Worm (Caenorhabditis elegans) whole organism, mixed stage, embryonic: ENCODE results near the gene rol-1.

Experiments
- M03D4.4 ChIP-seq: sonication (generic microtip); optimal IDR thresholded peaks from 2 replicates; lab custom pipeline; 2017; ENCODE audit warnings: mild to moderate bottlenecking, missing genetic modification characterization, missing compliant biosample characterization
- bed-3 ChIP-seq: fragments of 200-800 bp; sonication (Bioruptor generic); optimal IDR thresholded peaks from 3 replicates; lab custom pipeline; 2018; ENCODE audit warnings: mild to moderate bottlenecking, missing genetic modification characterization, moderate library complexity, missing compliant biosample characterization
- blmp-1 ChIP-seq: fragments of 150-350 bp; optimal IDR thresholded peaks from 2 replicates; lab custom pipeline; 2014; ENCODE audit warnings: missing biosample characterization, missing genetic modification characterization
- ceh-39 ChIP-seq: fragments of 150-350 bp; optimal IDR thresholded peaks from 2 replicates; lab custom pipeline; 2014; ENCODE audit warnings: missing biosample characterization, missing genetic modification characterization
- ceh-43 ChIP-seq: fragments of 200-800 bp; sonication (Bioruptor generic); optimal IDR thresholded peaks from 2 replicates; lab custom pipeline; 2018; ENCODE audit warnings: mild to moderate bottlenecking, missing genetic modification characterization, moderate library complexity, missing compliant biosample characterization
- ceh-83 ChIP-seq: fragments of 200-800 bp; sonication (Bioruptor generic); optimal IDR thresholded peaks from 2 replicates; lab custom pipeline; 2018; ENCODE audit warnings: mild to moderate bottlenecking, missing genetic modification characterization, missing compliant biosample characterization
- ces-1 ChIP-seq: fragments of 150-350 bp; optimal IDR thresholded peaks from 2 replicates; lab custom pipeline; 2014; ENCODE audit warnings: missing biosample characterization, missing genetic modification reagents, missing genetic modification characterization
- cnd-1 ChIP-seq: fragments of 200-800 bp; sonication (Bioruptor generic); optimal IDR thresholded peaks from 2 replicates; lab custom pipeline; 2018; ENCODE audit warnings: mild to moderate bottlenecking, missing genetic modification characterization, missing compliant biosample characterization
- drap-1 ChIP-seq: fragments of 200-800 bp; sonication (Bioruptor generic); optimal IDR thresholded peaks from 3 replicates; lab custom pipeline; 2018; ENCODE audit warnings: mild to moderate bottlenecking, missing genetic modification characterization, missing compliant biosample characterization
- elt-1 ChIP-seq: sonication (generic microtip); optimal IDR thresholded peaks from 2 replicates; lab custom pipeline; 2017; ENCODE audit warnings: missing genetic modification characterization, mild to moderate bottlenecking, missing compliant biosample characterization, antibody characterized with exemption, moderate library complexity, borderline replicate concordance; ENCODE audit not compliant: insufficient read depth
- elt-3 ChIP-seq: fragments of 150-350 bp; optimal IDR thresholded peaks from 2 replicates; lab custom pipeline; 2014; ENCODE audit warnings: missing biosample characterization, missing genetic modification characterization
- flh-1 ChIP-seq: fragments of 200-800 bp; sonication (Bioruptor generic); optimal IDR thresholded peaks from 2 replicates; lab custom pipeline; 2018; ENCODE audit warnings: mild to moderate bottlenecking, missing genetic modification characterization, moderate library complexity, missing compliant biosample characterization
- ham-2 ChIP-seq: fragments of 200-800 bp; sonication (Bioruptor generic); optimal IDR thresholded peaks from 2 replicates; lab custom pipeline; 2018; ENCODE audit warnings: mild to moderate bottlenecking, missing genetic modification characterization, missing compliant biosample characterization
- hlh-1 ChIP-seq: fragments of 150-350 bp; optimal IDR thresholded peaks from 2 replicates; lab custom pipeline; 2014; ENCODE audit warnings: missing biosample characterization, missing genetic modification reagents, missing genetic modification characterization
- lin-13 ChIP-seq: fragments of 150-350 bp; optimal IDR thresholded peaks from 2 replicates; lab custom pipeline; 2014; ENCODE audit warnings: missing biosample characterization, missing genetic modification characterization
- lin-32 ChIP-seq: fragments of 200-800 bp; sonication (Bioruptor generic); optimal IDR thresholded peaks from 2 replicates; lab custom pipeline; 2018; ENCODE audit warnings: mild to moderate bottlenecking, missing genetic modification characterization, missing compliant biosample characterization
- lsy-2 ChIP-seq: fragments of 150-350 bp; optimal IDR thresholded peaks from 2 replicates; lab custom pipeline; 2014; ENCODE audit warnings: missing biosample characterization, missing genetic modification characterization
- mab-5 ChIP-seq: fragments of 150-350 bp; optimal IDR thresholded peaks from 2 replicates; lab custom pipeline; 2014; ENCODE audit warnings: missing biosample characterization, missing genetic modification characterization
- mep-1 ChIP-seq: fragments of 150-350 bp; optimal IDR thresholded peaks from 2 replicates; lab custom pipeline; 2017; ENCODE audit warnings: missing biosample characterization, missing genetic modification reagents, missing genetic modification characterization, inconsistent platforms
- mls-2 ChIP-seq: sonication (generic microtip); optimal IDR thresholded peaks from 2 replicates; lab custom pipeline; 2016; ENCODE audit warnings: mild to moderate bottlenecking, missing genetic modification characterization, moderate library complexity, missing compliant biosample characterization
- nhr-12 ChIP-seq: fragments of 150-350 bp; optimal IDR thresholded peaks from 2 replicates; lab custom pipeline; 2014; ENCODE audit warnings: missing biosample characterization, missing genetic modification characterization
- nhr-2 ChIP-seq: fragments of 150-350 bp; optimal IDR thresholded peaks from 2 replicates; lab custom pipeline; 2014; ENCODE audit warnings: missing biosample characterization, missing genetic modification characterization
- nhr-237 ChIP-seq: fragments of 150-350 bp; optimal IDR thresholded peaks from 2 replicates; lab custom pipeline; 2014; ENCODE audit warnings: missing biosample characterization, missing genetic modification characterization
- nhr-28 ChIP-seq: fragments of 150-350 bp; optimal IDR thresholded peaks from 2 replicates; lab custom pipeline; 2014; ENCODE audit warnings: missing biosample characterization, missing genetic modification characterization
- nhr-76 ChIP-seq: sonication (generic microtip); optimal IDR thresholded peaks from 2 replicates; lab custom pipeline; 2017; ENCODE audit warnings: missing biosample characterization, missing genetic modification characterization
- pha-4 ChIP-seq: fragments of 150-350 bp; optimal IDR thresholded peaks from 2 replicates; lab custom pipeline; 2018; ENCODE audit warnings: missing biosample characterization, missing genetic modification reagents, missing genetic modification characterization
- sem-2 ChIP-seq: fragments of 200-800 bp; sonication (Bioruptor generic); optimal IDR thresholded peaks from 2 replicates; lab custom pipeline; 2018; ENCODE audit warnings: mild to moderate bottlenecking, missing genetic modification characterization, missing compliant biosample characterization
- snpc-4 ChIP-seq: fragments of 150-350 bp; optimal IDR thresholded peaks from 2 replicates; lab custom pipeline; 2014; ENCODE audit warnings: missing biosample characterization, missing genetic modification characterization
- sptf-1 ChIP-seq: sonication (generic microtip); optimal IDR thresholded peaks from 2 replicates; lab custom pipeline; 2017; ENCODE audit warnings: mild to moderate bottlenecking, missing genetic modification characterization, moderate library complexity, missing compliant biosample characterization
- tbx-8 ChIP-seq: fragments of 200-800 bp; sonication (Bioruptor generic); optimal IDR thresholded peaks from 2 replicates; lab custom pipeline; 2018; ENCODE audit warnings: mild to moderate bottlenecking, missing genetic modification characterization, moderate library complexity, missing compliant biosample characterization
- unc-39 ChIP-seq: fragments of 150-350 bp; optimal IDR thresholded peaks from 2 replicates; lab custom pipeline; 2014; ENCODE audit warnings: missing biosample characterization, missing genetic modification characterization
- unc-62 ChIP-seq: fragments of 150-350 bp; optimal IDR thresholded peaks from 2 replicates; lab custom pipeline; 2014; ENCODE audit warnings: missing biosample characterization, missing genetic modification reagents, missing genetic modification characterization
- zip-8 ChIP-seq: fragments of 150-350 bp; optimal IDR thresholded peaks from 2 replicates; lab custom pipeline; 2014; ENCODE audit warnings: missing biosample characterization, missing genetic modification characterization

Gene rol-1

DNA sequence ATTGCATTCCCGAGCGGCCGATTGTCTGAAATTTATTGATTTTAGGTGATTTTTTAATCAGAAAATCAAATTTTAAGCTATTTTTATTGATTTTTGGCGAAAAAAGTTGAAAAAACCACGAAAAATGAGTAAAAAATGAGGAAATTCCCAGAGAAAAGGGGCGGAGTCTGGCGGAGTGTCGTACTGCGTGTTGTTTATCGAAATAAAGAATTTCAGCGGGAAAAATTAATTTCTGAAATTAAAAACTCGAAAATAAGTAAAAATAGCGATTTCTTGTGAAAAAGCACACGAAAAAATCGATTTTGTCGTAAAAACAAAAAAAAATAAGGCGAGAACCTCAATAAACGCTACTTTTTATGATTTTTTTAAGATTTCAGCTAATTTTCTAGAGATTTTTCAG is 12.5 kb downstream of the rol-1 start, which contains the start of gene Y57A10A.13:
Gene Y57A10A.13, minus strand, starts transcription at position 46 of the 400 bp plus-strand sequence.
- TF ChIP-seq cnd-1 = no peak
- TF ChIP-seq lsy-2 (tag; lab: Kevin White, UChicago) = no peak
- no peak for TF ChIP-seq unc-39 (tag; lab: Kevin White, UChicago)
- TF ChIP-seq blmp-1 (tag; lab: Kevin White, UChicago) = no peak
- TF ChIP-seq sptf-1 (tag; lab: Kevin White, UChicago) = no peak
- no peak for TF ChIP-seq unc-62
- TF ChIP-seq nhr-28 (tag; lab: Kevin White, UChicago) = no peak
- no peak for TF ChIP-seq sem-2
- no peak for TF ChIP-seq nhr-12 (tag; lab: Kevin White, UChicago)
- TF ChIP-seq ceh-43 (GFP tag; lab: Kevin White, UChicago) = no peak
- no peak for TF ChIP-seq ceh-39 (tag; lab: Kevin White, UChicago)
- no peak for TF ChIP-seq pha-4 (tag; lab: Kevin White, UChicago)
- no peak for TF ChIP-seq tbx-8 (GFP tag; lab: Kevin White, UChicago)
- no peak for TF ChIP-seq snpc-4
- no peak for TF ChIP-seq elt-3 (tag; lab: Kevin White, UChicago)
- TF ChIP-seq nhr-2 (tag; lab: Kevin White, UChicago) = no peak
- TF ChIP-seq drap-1 (GFP tag; lab: Kevin White, UChicago) = no peak

DNA sequence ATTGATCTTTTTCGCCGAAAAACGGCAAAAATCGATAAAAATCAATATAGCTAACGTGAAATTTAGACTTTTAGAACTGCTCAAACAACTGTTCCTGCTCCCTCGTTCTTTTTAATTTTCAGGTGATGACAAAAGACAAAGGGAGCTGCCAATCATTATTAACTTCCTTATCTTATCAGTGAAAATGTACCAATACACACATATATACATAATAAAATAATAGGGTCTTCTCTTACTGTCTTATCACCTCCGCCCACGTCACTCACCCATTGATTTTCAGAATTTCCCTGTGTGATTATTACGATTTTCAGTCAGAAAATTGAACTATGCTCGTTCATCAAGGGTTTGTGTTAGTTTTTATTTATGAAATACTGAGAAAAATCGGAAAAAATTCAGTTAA is 13.3 kb downstream of the rol-1 start, which contains the start of gene Y57A10A.14:
Gene Y57A10A.14, plus strand, starts transcription at position 228 of the 400 bp plus-strand sequence.
- TF ChIP-seq sem-2 (no peak), nhr-76 (tag; lab: Kevin White, UChicago) (no peak), tbx-8 (GFP tag; lab: Kevin White, UChicago) (no peak), drap-1 (GFP tag; lab: Kevin White, UChicago) (no peak), bed-3 (no peak), ceh-39 (tag; lab: Kevin White, UChicago) (no peak), sptf-1 (tag; lab: Kevin White, UChicago) (no peak), elt-3 (tag; lab: Kevin White, UChicago) (no peak), nhr-237 (no peak), mls-2 (no peak), mep-1 (tag; lab: Kevin White, UChicago) (no peak), flh-1 (GFP tag; lab: Kevin White, UChicago) (no peak)

DNA sequence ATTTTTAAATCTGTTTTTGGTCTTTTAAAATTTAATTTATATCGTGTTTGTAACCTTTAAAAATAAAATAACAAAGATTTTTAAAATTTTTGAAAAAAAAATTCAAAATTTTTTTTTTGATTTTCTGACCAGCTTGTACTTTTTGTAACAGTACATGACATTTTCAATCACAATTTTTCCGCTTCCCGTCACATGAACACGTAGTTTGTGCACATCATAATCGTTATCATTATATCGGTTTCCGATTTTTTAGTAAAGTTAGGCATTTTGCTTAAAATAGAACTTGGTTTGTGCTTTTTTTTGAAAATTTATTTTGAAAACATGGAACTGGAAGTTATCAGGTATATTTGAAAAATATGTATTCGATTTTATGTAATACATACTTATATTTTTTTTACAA is 14.4 kb downstream of the rol-1 start:
- no peak for TF ChIP-seq nhr-12 (tag; lab: Kevin White, UChicago)
- TF ChIP-seq ceh-39 (tag; lab: Kevin White, UChicago) = no peak
- TF ChIP-seq sptf-1 (tag; lab: Kevin White, UChicago) = no peak
- TF ChIP-seq flh-1 (GFP tag; lab: Kevin White, UChicago) = no peak
- no peak for TF ChIP-seq zip-8 (tag; lab: Kevin White, UChicago)
- TF ChIP-seq mab-5 (tag; lab: Kevin White, UChicago) = no peak
- no peak for TF ChIP-seq hlh-1 (tag; lab: Kevin White, UChicago)
- TF ChIP-seq M03D4.4 (tag; lab: Kevin White, UChicago) = no peak
- TF ChIP-seq mep-1 (tag; lab: Kevin White, UChicago) = no peak
- TF ChIP-seq elt-3 (tag; lab: Kevin White, UChicago) = no peak
- TF ChIP-seq lsy-2 (tag; lab: Kevin White, UChicago) = no peak
- no peak for TF ChIP-seq lin-32
- no peak for TF ChIP-seq pha-4 (tag; lab: Kevin White, UChicago)

DNA sequence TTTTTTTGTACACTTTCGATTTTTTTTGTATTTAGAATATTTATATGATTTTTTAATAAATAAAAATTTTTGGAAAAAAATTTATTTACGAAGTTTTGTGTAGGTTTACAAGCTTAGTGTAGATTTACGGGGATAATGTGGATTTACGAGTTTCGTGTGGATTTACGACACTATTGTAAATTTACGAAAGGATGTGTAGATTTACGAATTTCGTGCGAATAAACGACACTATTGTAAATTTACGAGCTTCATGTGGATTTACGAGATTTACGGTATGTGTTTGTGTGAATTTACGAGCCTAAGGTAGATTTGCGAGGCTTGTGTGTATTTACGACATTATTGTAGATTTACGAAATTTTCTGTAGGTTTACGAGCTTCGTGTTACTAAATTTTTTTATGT is 16.8 kb downstream of the rol-1 start:
- TF ChIP-seq unc-62 (no peak), flh-1 (GFP tag; lab: Kevin White, UChicago) (no peak), ceh-43 (GFP tag; lab: Kevin White, UChicago) (no peak), elt-3 (tag; lab: Kevin White, UChicago) (no peak), mab-5 (tag; lab: Kevin White, UChicago) (no peak), snpc-4 (no peak), mep-1 (tag; lab: Kevin White, UChicago) (no peak), unc-39 (tag; lab: Kevin White, UChicago) (no peak), pha-4 (tag; lab: Kevin White, UChicago) (no peak), sptf-1 (tag; lab: Kevin White, UChicago) (no peak), blmp-1 (tag; lab: Kevin White, UChicago) (no peak), M03D4.4 (tag; lab: Kevin White, UChicago) (no peak), zip-8 (tag; lab: Kevin White, UChicago) (no peak), ceh-39 (tag; lab: Kevin White, UChicago) (no peak)
- TF ChIP-seq, all 35 proteins: peak for 0

DNA sequence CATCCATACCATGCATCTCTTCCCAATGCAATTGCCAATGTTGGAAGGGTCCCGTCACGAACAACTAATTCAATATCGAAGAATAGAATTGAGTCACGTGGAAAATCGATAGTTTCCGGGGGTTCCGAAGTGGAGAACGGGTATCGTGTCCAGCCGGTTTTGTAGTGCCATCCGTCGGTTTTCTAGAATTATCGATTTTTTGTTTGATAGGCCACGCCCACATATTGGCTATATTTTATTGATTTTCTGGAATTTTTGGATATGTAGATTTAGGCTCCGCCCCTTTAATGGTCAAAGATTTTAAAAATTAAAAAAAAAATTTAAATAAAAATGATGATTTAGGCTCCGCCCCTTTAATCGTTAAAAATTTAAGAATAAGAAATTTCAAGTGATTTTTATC is 26.8 kb downstream of the rol-1 start:
- no peak for TF ChIP-seq ceh-39 (tag; lab: Kevin White, UChicago)
- no peak for TF ChIP-seq ces-1 (GFP tag; lab: Kevin White, UChicago)
- TF ChIP-seq elt-3 (tag; lab: Kevin White, UChicago) = no peak
- no peak for TF ChIP-seq nhr-28 (tag; lab: Kevin White, UChicago)
- no peak for TF ChIP-seq pha-4 (tag; lab: Kevin White, UChicago)
- no peak for TF ChIP-seq lin-13 (tag; lab: Kevin White, UChicago)
- TF ChIP-seq zip-8 (tag; lab: Kevin White, UChicago) = no peak
- no peak for TF ChIP-seq unc-39 (tag; lab: Kevin White, UChicago)
- no peak for TF ChIP-seq nhr-76 (tag; lab: Kevin White, UChicago)
- no peak for TF ChIP-seq hlh-1 (tag; lab: Kevin White, UChicago)
- TF ChIP-seq ceh-83 = no peak
- TF ChIP-seq ham-2 (GFP tag; lab: Kevin White, UChicago) = no peak
- no peak for TF ChIP-seq lin-32
- no peak for TF ChIP-seq elt-1
